Worm (Caenorhabditis elegans) whole organism, late embryonic: Measurements from ENCODE around the gene amx-1.
"Not testable (repeated sequence)": the region's sequence is repeated elsewhere in the genome, so short reads cannot be mapped to it uniquely, and the experiment has no call there.

Experiments
- ama-1 ChIP-seq: fragments of 150-350 bp; optimal IDR thresholded peaks from 2 replicates; lab custom pipeline; 2014
- ceh-2 ChIP-seq: sonication (generic microtip); optimal IDR thresholded peaks from 2 replicates; lab custom pipeline; 2016; ENCODE audit warnings: missing genotype, missing genetic modification characterization, missing compliant biosample characterization
- fkh-10 ChIP-seq: fragments of 150-350 bp; optimal IDR thresholded peaks from 2 replicates; lab custom pipeline; 2014; ENCODE audit warnings: missing biosample characterization, missing genetic modification reagents, missing genetic modification characterization
- fkh-6 ChIP-seq: sonication (generic microtip); optimal IDR thresholded peaks from 2 replicates; lab custom pipeline; 2016; ENCODE audit warnings: missing genetic modification characterization, missing compliant biosample characterization
- hlh-30 ChIP-seq: sonication (generic microtip); optimal IDR thresholded peaks from 2 replicates; lab custom pipeline; 2017; ENCODE audit warnings: antibody characterized with exemption, missing genetic modification characterization, missing compliant biosample characterization; ENCODE audit not compliant: insufficient read depth
- pha-4 ChIP-seq: fragments of 150-350 bp; optimal IDR thresholded peaks from 2 replicates; lab custom pipeline; 2018; ENCODE audit warnings: missing biosample characterization, missing genetic modification reagents, missing genetic modification characterization

ce11 chrIII:3852030-3852579, 29.9 kb downstream of the amx-1 start, which contains the start of gene cyp-25A4:
- not testable (repeated sequence) for TF ChIP-seq ama-1 (lab: Kevin White, UChicago); fkh-6 (tag; lab: Kevin White, UChicago); hlh-30; fkh-10 (GFP tag; lab: Kevin White, UChicago); ceh-2 (tag; lab: Kevin White, UChicago); pha-4 (tag; lab: Kevin White, UChicago)
